Worm (Caenorhabditis elegans) whole organism, L3 larva: ENCODE data around the gene Y51H7BR.8.

ENCODE experiments used
- R02D3.7 ChIP-seq: fragments of 150-350 bp; optimal IDR thresholded peaks from 2 replicates; lab custom pipeline; 2014; ENCODE audit warnings: missing biosample characterization, missing genetic modification characterization
- ZK546.5 ChIP-seq: sonication (generic microtip); optimal IDR thresholded peaks from 2 replicates; lab custom pipeline; 2017; ENCODE audit warnings: missing biosample characterization, missing genetic modification characterization
- aly-2 ChIP-seq: fragments of 150-350 bp; optimal IDR thresholded peaks from 2 replicates; lab custom pipeline; 2014; ENCODE audit warnings: missing biosample characterization, missing genetic modification characterization
- ama-1 ChIP-seq: fragments of 150-350 bp; optimal IDR thresholded peaks from 2 replicates; lab custom pipeline; 2018
- ceh-16 ChIP-seq: sonication (generic microtip); optimal IDR thresholded peaks from 2 replicates; lab custom pipeline; 2017; ENCODE audit warnings: missing biosample characterization, missing genetic modification characterization
- ceh-28 ChIP-seq: fragments of 150-350 bp; optimal IDR thresholded peaks from 2 replicates; lab custom pipeline; 2014; ENCODE audit warnings: missing biosample characterization, missing genetic modification reagents, missing genetic modification characterization
- ceh-82 ChIP-seq: fragments of 150-350 bp; optimal IDR thresholded peaks from 2 replicates; lab custom pipeline; 2014; ENCODE audit warnings: missing biosample characterization, missing genetic modification characterization
- daf-12 ChIP-seq: fragments of 150-350 bp; optimal IDR thresholded peaks from 2 replicates; lab custom pipeline; 2014; ENCODE audit warnings: missing biosample characterization, missing genetic modification reagents, missing genetic modification characterization
- egl-27 ChIP-seq: sonication (generic microtip); optimal IDR thresholded peaks from 4 replicates; lab custom pipeline; 2017; ENCODE audit warnings: missing biosample characterization, missing genetic modification reagents, missing genetic modification characterization
- egl-5 ChIP-seq: fragments of 150-350 bp; optimal IDR thresholded peaks from 2 replicates; lab custom pipeline; 2017; ENCODE audit warnings: missing biosample characterization, missing genetic modification reagents, missing genetic modification characterization, inconsistent platforms
- elt-2 ChIP-seq: sonication (generic microtip); optimal IDR thresholded peaks from 2 replicates; lab custom pipeline; 2016; ENCODE audit warnings: missing genetic modification reagents, mild to moderate bottlenecking, missing genetic modification characterization, missing compliant biosample characterization
- elt-3 ChIP-seq, 3 experiments: fragments of 150-350 bp in 1 of 3; sonication (generic microtip) in 2 of 3; optimal IDR thresholded peaks; 2 replicates in 2 of 3; 4 replicates in 1 of 3; lab custom pipeline; 2014 to 2017; ENCODE audit warnings: missing biosample characterization in 3 of 3, missing genetic modification characterization in 3 of 3
- fkh-2 ChIP-seq: fragments of 150-350 bp; optimal IDR thresholded peaks from 2 replicates; lab custom pipeline; 2014; ENCODE audit warnings: missing biosample characterization, missing genetic modification reagents, missing genetic modification characterization
- fos-1 ChIP-seq: fragments of 150-350 bp; optimal IDR thresholded peaks from 2 replicates; lab custom pipeline; 2014; ENCODE audit warnings: missing biosample characterization, missing genetic modification characterization
- hmg-11 ChIP-seq: sonication (generic microtip); optimal IDR thresholded peaks from 2 replicates; lab custom pipeline; 2016; ENCODE audit warnings: missing genetic modification characterization, missing compliant biosample characterization
- lin-15B ChIP-seq: fragments of 150-350 bp; optimal IDR thresholded peaks from 2 replicates; lab custom pipeline; 2014; ENCODE audit warnings: missing biosample characterization, missing genetic modification characterization
- lin-39 ChIP-seq: fragments of 150-350 bp; optimal IDR thresholded peaks from 2 replicates; lab custom pipeline; 2018; ENCODE audit warnings: missing biosample characterization, missing genetic modification reagents, missing genetic modification characterization
- lsy-12 ChIP-seq: sonication (generic microtip); optimal IDR thresholded peaks from 2 replicates; lab custom pipeline; 2016; ENCODE audit warnings: mild to moderate bottlenecking, missing genetic modification characterization, missing compliant biosample characterization
- mdl-1 ChIP-seq: fragments of 150-350 bp; optimal IDR thresholded peaks from 2 replicates; lab custom pipeline; 2014; ENCODE audit warnings: missing biosample characterization, missing genetic modification characterization
- mml-1 ChIP-seq: fragments of 150-350 bp; sonication (generic microtip); optimal IDR thresholded peaks from 3 replicates; lab custom pipeline; 2014; ENCODE audit warnings: missing biosample characterization, missing genetic modification characterization
- nfya-1 ChIP-seq: sonication (generic microtip); optimal IDR thresholded peaks from 2 replicates; lab custom pipeline; 2017; ENCODE audit warnings: missing genetic modification characterization, mild to moderate bottlenecking, missing compliant biosample characterization, antibody characterized with exemption, moderate library complexity; ENCODE audit not compliant: insufficient read depth
- nhr-23 ChIP-seq: fragments of 150-350 bp; optimal IDR thresholded peaks from 2 replicates; lab custom pipeline; 2014; ENCODE audit warnings: missing biosample characterization, missing genetic modification reagents, missing genetic modification characterization
- nhr-237 ChIP-seq: fragments of 150-350 bp; optimal IDR thresholded peaks from 2 replicates; lab custom pipeline; 2014; ENCODE audit warnings: missing biosample characterization, missing genetic modification characterization
- nhr-28 ChIP-seq: fragments of 150-350 bp; optimal IDR thresholded peaks from 2 replicates; lab custom pipeline; 2014; ENCODE audit warnings: missing biosample characterization, missing genetic modification characterization
- nhr-67 ChIP-seq: fragments of 150-350 bp; optimal IDR thresholded peaks from 2 replicates; lab custom pipeline; 2014; ENCODE audit warnings: missing biosample characterization, missing genetic modification characterization
- nhr-76 ChIP-seq: fragments of 150-350 bp; sonication (generic microtip); optimal IDR thresholded peaks from 5 replicates; lab custom pipeline; 2014; ENCODE audit warnings: missing biosample characterization, missing genetic modification characterization
- nhr-77 ChIP-seq: fragments of 150-350 bp; optimal IDR thresholded peaks from 2 replicates; lab custom pipeline; 2014; ENCODE audit warnings: missing biosample characterization, missing genetic modification characterization
- pha-4 ChIP-seq: fragments of 150-350 bp; optimal IDR thresholded peaks from 2 replicates; lab custom pipeline; 2014; ENCODE audit warnings: missing biosample characterization, missing genetic modification reagents, missing genetic modification characterization
- pqm-1 ChIP-seq: fragments of 150-350 bp; optimal IDR thresholded peaks from 2 replicates; lab custom pipeline; 2017; ENCODE audit warnings: missing biosample characterization, missing genetic modification characterization, inconsistent platforms
- skn-1 ChIP-seq: fragments of 150-350 bp; optimal IDR thresholded peaks from 2 replicates; lab custom pipeline; 2014; ENCODE audit warnings: missing biosample characterization, missing genetic modification characterization
- unc-62 ChIP-seq: fragments of 150-350 bp; sonication (generic microtip); optimal IDR thresholded peaks from 4 replicates; lab custom pipeline; 2014; ENCODE audit warnings: missing biosample characterization, missing genetic modification reagents, missing genetic modification characterization
- zag-1 ChIP-seq: fragments of 150-350 bp; optimal IDR thresholded peaks from 2 replicates; lab custom pipeline; 2014; ENCODE audit warnings: missing biosample characterization, missing genetic modification characterization
- ztf-11 ChIP-seq: fragments of 150-350 bp; optimal IDR thresholded peaks from 2 replicates; lab custom pipeline; 2014; ENCODE audit warnings: missing biosample characterization, missing genetic modification characterization

Gene Y51H7BR.8

DNA sequence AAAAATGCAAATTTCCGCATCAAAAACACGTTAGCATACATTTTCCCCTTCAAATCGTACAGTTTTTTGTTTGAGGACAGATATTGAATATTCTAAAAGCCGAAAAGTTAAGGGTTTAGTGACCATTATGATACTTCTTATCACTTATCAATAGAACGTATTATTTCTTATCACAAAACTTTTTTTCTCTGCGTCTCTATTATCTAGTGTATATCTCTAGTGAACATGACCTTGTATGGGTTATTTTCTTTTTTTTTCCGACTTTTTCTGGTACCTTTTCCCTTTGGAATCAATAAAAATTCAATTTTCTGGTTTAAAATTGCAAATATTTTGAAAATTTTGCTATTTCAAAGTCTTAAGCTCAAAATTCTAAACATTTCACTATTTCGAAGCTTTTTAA is 15.4 kb upstream of the Y51H7BR.8 start:
- no peak for TF ChIP-seq ZK546.5 (tag; lab: Kevin White, UChicago)
- no peak for TF ChIP-seq nhr-77 (tag; lab: Kevin White, UChicago)
- peak; percentile 20 for TF ChIP-seq pqm-1 (tag; lab: Kevin White, UChicago)
- TF ChIP-seq elt-2, result peak; percentile 68
- peak; percentile 40 for TF ChIP-seq pha-4 (tag; lab: Kevin White, UChicago)
- TF ChIP-seq elt-3 (tag; optimal IDR thresholded peaks at IDR 0.05; lab: Kevin White, UChicago), result peak in 1 of 3 experiments; percentile 83

DNA sequence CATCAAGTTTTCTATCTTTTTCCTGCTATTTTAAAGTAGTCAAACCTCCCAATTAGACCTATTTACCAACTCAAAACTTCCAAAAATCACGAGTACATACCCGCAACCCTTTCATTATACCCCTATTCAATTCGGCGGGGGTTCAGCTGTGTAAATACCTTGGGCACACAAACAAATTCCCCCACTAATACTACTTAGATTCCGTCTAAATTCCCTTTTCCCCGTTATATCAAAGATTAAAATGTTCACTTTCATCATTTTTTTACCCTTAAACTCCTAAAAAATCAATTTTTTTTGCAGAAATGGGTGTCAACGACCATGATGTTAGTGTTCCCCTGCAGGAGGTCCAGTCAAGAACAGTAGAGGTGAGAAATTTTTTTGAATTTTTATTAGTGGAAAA is 14.7 kb upstream of the Y51H7BR.8 start, which contains the start of gene fdgt-1:
Gene fdgt-1 (plus strand): TSS at position 301 of the 400 bp plus-strand sequence.
- TF ChIP-seq pha-4 (tag; lab: Kevin White, UChicago) (peak; percentile 70), nhr-28 (tag; lab: Kevin White, UChicago) (no peak)

DNA sequence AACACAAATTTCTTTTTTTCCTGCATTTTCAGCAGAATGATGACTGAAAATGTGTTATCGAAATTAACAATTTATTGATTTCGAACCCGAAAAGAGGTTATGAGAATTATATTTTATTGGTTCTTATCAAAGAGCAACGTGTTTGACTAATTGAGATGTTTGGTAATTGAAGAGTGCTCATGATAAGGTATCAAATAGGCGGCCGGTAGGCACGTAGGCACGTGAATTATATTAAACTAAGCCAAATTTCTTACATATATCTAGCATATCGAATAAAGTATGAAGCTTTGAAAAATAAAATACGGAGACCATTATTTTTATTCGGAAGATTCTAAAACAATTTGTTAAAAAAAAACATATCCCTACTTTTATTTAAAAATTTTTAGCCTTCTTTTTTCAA is 1.7 kb upstream of the Y51H7BR.8 start, which contains the start of gene math-45:
Gene math-45 (minus strand): TSS at position 101 of the 400 bp plus-strand sequence.
- TF ChIP-seq ceh-16 (tag; lab: Kevin White, UChicago), result no peak
- TF ChIP-seq elt-2, result peak; percentile 43

DNA sequence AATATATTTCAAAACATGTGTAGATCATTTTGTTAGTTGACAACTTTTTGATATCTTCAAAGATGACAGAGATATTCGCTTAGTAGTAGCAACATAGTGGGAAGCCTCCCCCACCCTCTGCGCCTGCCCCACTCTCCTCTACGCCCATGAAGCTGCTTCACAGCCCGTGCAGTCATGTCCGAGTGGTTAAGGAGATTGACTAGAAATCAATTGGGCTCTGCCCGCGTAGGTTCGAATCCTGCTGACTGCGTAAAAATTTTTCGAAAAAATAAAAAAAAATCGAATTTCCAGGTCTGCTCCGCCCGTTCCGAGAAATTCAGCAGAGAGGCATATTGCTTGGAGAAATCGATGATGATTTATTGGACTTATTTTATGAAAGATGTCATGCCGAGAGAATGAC is 853 bp downstream of the Y51H7BR.8 start:
- no peak for TF ChIP-seq zag-1 (tag; lab: Kevin White, UChicago)
- TF ChIP-seq ZK546.5 (tag; lab: Kevin White, UChicago), result no peak
- peak; percentile 89 for TF ChIP-seq hmg-11 (tag; lab: Kevin White, UChicago)
- TF ChIP-seq skn-1 (tag; lab: Kevin White, UChicago), result no peak
- TF ChIP-seq pqm-1 (tag; lab: Kevin White, UChicago), result no peak
- TF ChIP-seq fkh-2 (tag; lab: Kevin White, UChicago), result no peak
- peak; percentile 6 for TF ChIP-seq pha-4 (tag; lab: Kevin White, UChicago)
- no peak for TF ChIP-seq nhr-237 (tag; lab: Kevin White, UChicago)
- TF ChIP-seq lsy-12 (tag; lab: Kevin White, UChicago), result no peak
- no peak for TF ChIP-seq mml-1
- no peak for TF ChIP-seq ceh-82 (tag; lab: Kevin White, UChicago)
- no peak for TF ChIP-seq fos-1 (tag; lab: Kevin White, UChicago)
- no peak for TF ChIP-seq ceh-28 (tag; lab: Kevin White, UChicago)
- no peak for TF ChIP-seq nhr-67
- TF ChIP-seq elt-2, result peak; percentile 34
- TF ChIP-seq nfya-1 (tag; lab: Kevin White, UChicago), result peak; percentile 40
- no peak for TF ChIP-seq egl-5
- TF ChIP-seq daf-12 (tag; lab: Kevin White, UChicago), result no peak
- TF ChIP-seq ama-1 (lab: Kevin White, UChicago), result no peak
- no peak for TF ChIP-seq mdl-1 (tag; lab: Kevin White, UChicago)
- TF ChIP-seq R02D3.7 (tag; lab: Kevin White, UChicago), result no peak
- no peak for TF ChIP-seq elt-3 (tag; optimal IDR thresholded peaks at IDR 0.05; lab: Kevin White, UChicago)
- TF ChIP-seq egl-27 (tag; lab: Kevin White, UChicago), result no peak
- TF ChIP-seq nhr-77 (tag; lab: Kevin White, UChicago), result no peak
- TF ChIP-seq lin-39, result peak; percentile 11
- no peak for TF ChIP-seq unc-62 (GFP tag; lab: Kevin White, UChicago)
- TF ChIP-seq lin-15B (tag; lab: Kevin White, UChicago), result no peak
- no peak for TF ChIP-seq ztf-11
- TF ChIP-seq nhr-76 (tag; lab: Kevin White, UChicago), result no peak

DNA sequence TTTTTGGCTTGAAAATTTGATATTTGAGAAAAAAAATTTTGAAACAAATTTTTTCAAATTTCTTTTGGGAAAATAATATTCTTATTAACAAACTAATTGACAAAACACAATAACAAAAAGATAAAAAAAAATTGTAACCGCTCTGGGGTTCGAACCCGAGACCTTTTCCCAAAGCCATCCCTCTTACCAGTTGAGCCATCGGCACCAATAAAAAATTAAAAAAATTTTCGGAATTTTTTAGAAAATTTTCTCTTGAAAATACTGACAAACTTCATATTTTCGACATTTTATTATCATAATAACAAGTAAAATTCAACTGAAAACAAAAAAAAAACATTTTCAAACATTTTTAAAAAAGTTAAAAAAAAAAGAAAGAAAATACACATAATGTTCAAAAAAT is 2.9 kb downstream of the Y51H7BR.8 start:
- no peak for TF ChIP-seq nhr-76 (tag; lab: Kevin White, UChicago)
- TF ChIP-seq daf-12 (tag; lab: Kevin White, UChicago), result no peak
- TF ChIP-seq nhr-237 (tag; lab: Kevin White, UChicago), result no peak
- TF ChIP-seq ceh-16 (tag; lab: Kevin White, UChicago), result no peak

DNA sequence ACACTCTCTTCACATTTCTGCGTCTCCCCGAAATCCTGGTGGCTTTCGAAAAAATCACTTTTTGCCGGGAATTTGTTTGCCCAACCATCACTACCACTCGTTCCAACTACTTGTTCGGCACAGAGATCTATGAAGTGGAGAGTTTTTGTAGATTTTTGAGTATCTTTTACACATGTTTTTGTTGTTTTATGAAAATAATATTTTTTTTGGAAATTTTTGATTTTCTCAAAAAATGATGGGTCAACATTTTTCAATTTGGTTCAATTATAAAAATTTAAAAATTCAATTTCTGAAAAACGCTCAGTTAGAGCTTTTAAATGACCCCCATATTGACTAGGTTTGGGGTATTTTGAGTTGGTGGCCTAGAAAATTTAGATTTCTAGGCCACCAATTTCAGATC is 6.5 kb downstream of the Y51H7BR.8 start, which contains the start of gene Y51H7BR.7:
Gene Y51H7BR.7 (minus strand): TSS at position 101 of the 400 bp plus-strand sequence.
- TF ChIP-seq pha-4 (tag; lab: Kevin White, UChicago) (peak; percentile 26), skn-1 (tag; lab: Kevin White, UChicago) (no peak), aly-2 (tag; lab: Kevin White, UChicago) (no peak), nhr-77 (tag; lab: Kevin White, UChicago) (no peak), nfya-1 (tag; lab: Kevin White, UChicago) (no peak), daf-12 (tag; lab: Kevin White, UChicago) (no peak), nhr-23 (tag; lab: Kevin White, UChicago) (no peak)
